Fruit fly (Drosophila melanogaster): ENCODE results near the gene Dhc1.

dm6 chr3R:9618331-9618730 is 56.1 kb downstream of the Dhc1 start:
- TF ChIP-seq CG8301 (tag; optimal IDR thresholded peaks at IDR 0.05) (peak; percentile 82), CG14655 (GFP tag; optimal IDR thresholded peaks at IDR 0.05) (peak; percentile 77), CG32121 (GFP tag; IDR thresholded peaks at IDR 0.05) (peak; percentile 93)

All from whole organism, pupa.